Worm (Caenorhabditis elegans) whole organism, late embryonic: Measurements from ENCODE around the gene bus-18.

Experiments
- C08G9.2 ChIP-seq: sonication (generic microtip); optimal IDR thresholded peaks from 2 replicates; lab custom pipeline; 2016; ENCODE audit warnings: mild to moderate bottlenecking, missing genetic modification characterization, moderate library complexity, missing compliant biosample characterization
- C38D4.7 ChIP-seq: fragments of 200-800 bp; sonication (Bioruptor generic); optimal IDR thresholded peaks from 2 replicates; lab custom pipeline; 2018; ENCODE audit warnings: mild to moderate bottlenecking, missing genetic modification characterization, moderate library complexity, missing compliant biosample characterization
- T23F11.4 ChIP-seq: fragments of 200-800 bp; sonication (Bioruptor generic); optimal IDR thresholded peaks from 2 replicates; lab custom pipeline; 2018; ENCODE audit warnings: mild to moderate bottlenecking, missing genetic modification characterization, missing compliant biosample characterization
- ceh-18 ChIP-seq: sonication (generic microtip); optimal IDR thresholded peaks from 2 replicates; lab custom pipeline; 2016; ENCODE audit warnings: missing genetic modification characterization, missing compliant biosample characterization
- ceh-2 ChIP-seq: sonication (generic microtip); optimal IDR thresholded peaks from 2 replicates; lab custom pipeline; 2016; ENCODE audit warnings: missing genotype, missing genetic modification characterization, missing compliant biosample characterization
- ceh-22 ChIP-seq: sonication (generic microtip); optimal IDR thresholded peaks from 2 replicates; lab custom pipeline; 2017; ENCODE audit warnings: missing biosample characterization, missing genetic modification characterization
- ceh-30 ChIP-seq: fragments of 150-350 bp; optimal IDR thresholded peaks from 2 replicates; lab custom pipeline; 2014; ENCODE audit warnings: missing biosample characterization, missing genetic modification characterization
- ceh-34 ChIP-seq: sonication (generic microtip); optimal IDR thresholded peaks from 2 replicates; lab custom pipeline; 2016; ENCODE audit warnings: mild to moderate bottlenecking, missing genetic modification characterization, missing compliant biosample characterization
- ceh-9 ChIP-seq: sonication (generic microtip); optimal IDR thresholded peaks from 2 replicates; lab custom pipeline; 2016; ENCODE audit warnings: mild to moderate bottlenecking, missing genetic modification characterization, inconsistent platforms, missing compliant biosample characterization
- dve-1 ChIP-seq: sonication (generic microtip); optimal IDR thresholded peaks from 2 replicates; lab custom pipeline; 2017; ENCODE audit warnings: antibody characterized with exemption, mild to moderate bottlenecking, missing genetic modification characterization, missing compliant biosample characterization
- elt-2 ChIP-seq: sonication (generic microtip); optimal IDR thresholded peaks from 2 replicates; lab custom pipeline; 2016; ENCODE audit warnings: missing genetic modification reagents, missing genetic modification characterization, missing compliant biosample characterization
- elt-4 ChIP-seq: sonication (generic microtip); optimal IDR thresholded peaks from 2 replicates; lab custom pipeline; 2016; ENCODE audit warnings: missing genetic modification characterization, missing compliant biosample characterization
- ets-4 ChIP-seq: sonication (generic microtip); optimal IDR thresholded peaks from 2 replicates; lab custom pipeline; 2016; ENCODE audit warnings: missing genetic modification characterization, missing compliant biosample characterization
- eyg-1 ChIP-seq: sonication (generic microtip); optimal IDR thresholded peaks from 2 replicates; lab custom pipeline; 2016; ENCODE audit warnings: missing genotype, missing genetic modification characterization, missing compliant biosample characterization
- fkh-6 ChIP-seq: sonication (generic microtip); optimal IDR thresholded peaks from 2 replicates; lab custom pipeline; 2016; ENCODE audit warnings: missing genetic modification characterization, missing compliant biosample characterization
- gmeb-2 ChIP-seq: sonication (generic microtip); optimal IDR thresholded peaks from 2 replicates; lab custom pipeline; 2016; ENCODE audit warnings: missing genetic modification characterization, inconsistent platforms, missing compliant biosample characterization
- hlh-15 ChIP-seq: sonication (generic microtip); optimal IDR thresholded peaks from 2 replicates; lab custom pipeline; 2016; ENCODE audit warnings: missing genetic modification characterization, missing compliant biosample characterization
- hlh-30 ChIP-seq: sonication (generic microtip); optimal IDR thresholded peaks from 2 replicates; lab custom pipeline; 2017; ENCODE audit warnings: antibody characterized with exemption, missing genetic modification characterization, missing compliant biosample characterization; ENCODE audit not compliant: insufficient read depth
- lim-6 ChIP-seq: sonication (generic microtip); optimal IDR thresholded peaks from 2 replicates; lab custom pipeline; 2016; ENCODE audit warnings: missing genetic modification characterization, missing compliant biosample characterization
- madf-2 ChIP-seq: sonication (generic microtip); optimal IDR thresholded peaks from 2 replicates; lab custom pipeline; 2017; ENCODE audit warnings: missing genetic modification characterization, missing compliant biosample characterization
- nfya-1 ChIP-seq: sonication (generic microtip); optimal IDR thresholded peaks from 2 replicates; lab custom pipeline; 2017; ENCODE audit warnings: missing genetic modification characterization, mild to moderate bottlenecking, missing compliant biosample characterization, antibody characterized with exemption, moderate library complexity
- odd-2 ChIP-seq: sonication (generic microtip); optimal IDR thresholded peaks from 2 replicates; lab custom pipeline; 2017; ENCODE audit warnings: antibody characterized with exemption, mild to moderate bottlenecking, missing genetic modification characterization, missing compliant biosample characterization
- pag-3 ChIP-seq: sonication (generic microtip); optimal IDR thresholded peaks from 2 replicates; lab custom pipeline; 2016; ENCODE audit warnings: missing compliant biosample characterization, missing genetic modification characterization, borderline replicate concordance
- pat-9 ChIP-seq: fragments of 200-800 bp; sonication (Bioruptor generic); optimal IDR thresholded peaks from 2 replicates; lab custom pipeline; 2018; ENCODE audit warnings: mild to moderate bottlenecking, missing genetic modification characterization, moderate library complexity, missing compliant biosample characterization
- pax-1 ChIP-seq: fragments of 150-350 bp; optimal IDR thresholded peaks from 2 replicates; lab custom pipeline; 2014; ENCODE audit warnings: missing biosample characterization, missing genetic modification characterization
- pros-1 ChIP-seq: fragments of 150-350 bp; optimal IDR thresholded peaks from 2 replicates; lab custom pipeline; 2014; ENCODE audit warnings: missing biosample characterization, missing genetic modification reagents, missing genetic modification characterization
- ref-2 ChIP-seq: sonication (generic microtip); optimal IDR thresholded peaks from 2 replicates; lab custom pipeline; 2016; ENCODE audit warnings: missing genetic modification characterization, missing compliant biosample characterization
- sdc-2 ChIP-seq: sonication (generic microtip); optimal IDR thresholded peaks from 2 replicates; lab custom pipeline; 2016; ENCODE audit warnings: missing genotype, missing genetic modification characterization, missing compliant biosample characterization
- sox-2 ChIP-seq: fragments of 200-800 bp; sonication (Bioruptor generic); IDR thresholded peaks from 2 replicates; pipeline ENCODE4 v1.3.6; 2022; ENCODE audit warnings: missing genetic modification reagents, missing genetic modification characterization, missing compliant biosample characterization
- syd-9 ChIP-seq: sonication (generic microtip); optimal IDR thresholded peaks from 2 replicates; lab custom pipeline; 2016; ENCODE audit warnings: mild to moderate bottlenecking, missing genetic modification characterization, moderate library complexity, missing compliant biosample characterization
- tbx-2 ChIP-seq: sonication (generic microtip); optimal IDR thresholded peaks from 2 replicates; lab custom pipeline; 2016; ENCODE audit warnings: missing genetic modification characterization, missing compliant biosample characterization
- ttx-3 ChIP-seq: sonication (generic microtip); optimal IDR thresholded peaks from 2 replicates; lab custom pipeline; 2016; ENCODE audit warnings: missing genetic modification reagents, missing genetic modification characterization, missing compliant biosample characterization
- unc-3 ChIP-seq, 2 experiments: fragments of 200-800 bp in 1 of 2; sonication (Bioruptor generic) in 1 of 2; sonication (generic microtip) in 1 of 2; conservative IDR thresholded peaks in 1 of 2; optimal IDR thresholded peaks in 1 of 2; 2 replicates each; pipeline versions ENCODE4 v1.3.6 to Lab custom; 2016 to 2022; ENCODE audit warnings: missing compliant biosample characterization in 2 of 2, missing genetic modification characterization in 2 of 2, missing genetic modification reagents in 1 of 2
- unc-55 ChIP-seq: sonication (generic microtip); optimal IDR thresholded peaks from 2 replicates; lab custom pipeline; 2017; ENCODE audit warnings: missing biosample characterization, missing genetic modification reagents, missing genetic modification characterization
- zip-5 ChIP-seq: sonication (generic microtip); optimal IDR thresholded peaks from 2 replicates; lab custom pipeline; 2016; ENCODE audit warnings: missing genetic modification characterization, missing compliant biosample characterization

bus-18 gene

ce11 chrV:11776538-11776937 is 3.0 kb downstream of the bus-18 start, which contains the start of gene F55A11.6:
Gene F55A11.6 (plus strand): TSS chrV:11776838.
- TF ChIP-seq syd-9 (tag; lab: Kevin White, UChicago) (no peak), elt-4 (tag; lab: Kevin White, UChicago) (no peak), ceh-9 (tag; lab: Kevin White, UChicago) (no peak), ref-2 (tag; lab: Kevin White, UChicago) (no peak), pat-9 (tag; lab: Kevin White, UChicago) (no peak), nfya-1 (tag; lab: Kevin White, UChicago) (no peak), gmeb-2 (no peak), hlh-15 (tag; lab: Kevin White, UChicago) (no peak), tbx-2 (tag; lab: Kevin White, UChicago) (no peak)

DNA sequence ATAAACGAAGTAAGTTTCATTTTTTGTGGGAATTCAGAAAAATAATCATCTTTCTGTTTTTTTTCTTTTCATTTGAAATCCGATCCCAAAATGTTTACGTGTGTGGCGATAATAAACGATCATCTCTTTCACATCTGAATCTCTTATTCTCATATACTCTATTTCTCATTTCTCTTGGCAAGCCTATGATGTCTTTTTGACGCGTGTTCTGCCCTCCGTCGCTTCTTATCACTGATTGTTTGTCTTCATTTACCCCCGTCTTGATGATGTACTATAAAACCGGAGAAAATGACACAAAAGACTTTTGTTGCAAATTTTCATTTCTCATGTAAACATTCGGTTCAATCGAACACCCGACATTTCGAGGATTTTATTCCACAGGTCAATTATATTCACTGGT is 4.3 kb downstream of the bus-18 start:
- TF ChIP-seq pag-3 = no peak
- no peak for TF ChIP-seq odd-2 (tag; lab: Kevin White, UChicago)
- TF ChIP-seq pros-1 (tag; lab: Kevin White, UChicago) = no peak
- TF ChIP-seq fkh-6 (tag; lab: Kevin White, UChicago) = no peak
- peak; percentile 12 for TF ChIP-seq ceh-18 (tag; lab: Kevin White, UChicago)
- no peak for TF ChIP-seq pax-1 (tag; lab: Kevin White, UChicago)
- TF ChIP-seq ceh-30 (tag; lab: Kevin White, UChicago) = no peak
- TF ChIP-seq C38D4.7 (GFP tag; lab: Kevin White, UChicago) = no peak
- TF ChIP-seq syd-9 (tag; lab: Kevin White, UChicago) = no peak
- TF ChIP-seq, all 69 proteins: peak for 1

DNA sequence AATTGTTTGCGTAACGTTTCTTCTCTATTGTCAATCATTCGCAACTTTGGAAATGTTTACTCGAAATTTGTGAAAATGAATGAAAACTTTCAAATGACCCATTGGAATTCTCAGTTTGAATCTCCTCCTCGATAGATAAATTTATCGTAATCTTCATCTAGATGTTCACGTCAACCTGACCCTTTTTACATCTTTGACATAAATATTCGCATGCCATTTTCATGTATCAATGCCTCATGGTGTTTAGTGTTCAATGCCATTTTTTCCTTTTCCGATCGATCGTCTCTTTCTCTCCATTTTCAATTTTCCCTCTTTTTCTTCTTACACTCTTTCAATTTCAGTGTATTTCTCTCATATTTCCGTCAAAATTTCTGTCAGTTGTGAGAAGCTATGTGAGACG is 5.8 kb downstream of the bus-18 start:
- no peak for TF ChIP-seq dve-1 (tag; lab: Kevin White, UChicago)
- no peak for TF ChIP-seq madf-2 (tag; lab: Kevin White, UChicago)
- no peak for TF ChIP-seq sox-2 (GFP tag; lab: Robert Waterston, UW)
- no peak for TF ChIP-seq tbx-2 (tag; lab: Kevin White, UChicago)
- no peak for TF ChIP-seq ceh-34 (tag; lab: Kevin White, UChicago)
- TF ChIP-seq unc-3 (GFP tag; conservative IDR thresholded peaks at IDR 0.05; lab: Robert Waterston, UW) = no peak
- no peak for TF ChIP-seq unc-3 (tag; optimal IDR thresholded peaks at IDR 0.05; lab: Kevin White, UChicago)
- no peak for TF ChIP-seq ceh-22 (tag; lab: Kevin White, UChicago)
- TF ChIP-seq elt-2 (tag; lab: Kevin White, UChicago) = no peak
- no peak for TF ChIP-seq C38D4.7 (GFP tag; lab: Kevin White, UChicago)
- no peak for TF ChIP-seq sdc-2
- no peak for TF ChIP-seq hlh-30
- no peak for TF ChIP-seq ttx-3 (tag; lab: Kevin White, UChicago)
- TF ChIP-seq ref-2 (tag; lab: Kevin White, UChicago) = no peak
- TF ChIP-seq eyg-1 = no peak
- TF ChIP-seq ceh-2 = no peak
- TF ChIP-seq T23F11.4 (GFP tag; lab: Kevin White, UChicago) = no peak
- TF ChIP-seq lim-6 (tag; lab: Kevin White, UChicago) = no peak
- no peak for TF ChIP-seq ets-4 (tag; lab: Kevin White, UChicago)
- no peak for TF ChIP-seq zip-5 (tag; lab: Kevin White, UChicago)

DNA sequence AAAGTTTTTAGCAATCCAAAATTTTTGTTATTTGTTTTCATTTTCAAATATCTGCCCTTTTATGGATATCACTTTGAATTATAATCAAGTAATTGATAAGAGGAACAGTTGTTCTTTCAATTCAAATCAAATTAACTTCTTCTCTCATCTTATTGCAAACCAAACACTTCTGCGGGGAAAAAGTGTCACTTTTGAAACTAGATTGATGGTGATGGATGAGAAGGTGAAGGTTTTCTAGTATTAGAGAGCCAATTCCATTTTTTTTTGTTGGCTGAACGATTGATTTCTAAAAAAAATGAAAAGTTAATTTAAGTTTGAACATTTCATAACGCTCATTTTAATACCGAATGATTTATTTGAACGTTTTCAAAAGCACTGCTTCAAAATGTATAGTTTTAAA is 6.3 kb downstream of the bus-18 start:
- TF ChIP-seq pag-3 (no peak), C08G9.2 (tag; lab: Kevin White, UChicago) (no peak), unc-55 (peak; percentile 88)
